Fruit fly (Drosophila melanogaster): ENCODE results near the gene cv.
A peak's percentile ranks its signal among the peaks of the same experiment; 100 is the strongest.

Gene cv

dm6 chrX:5679079-5679932 lies 10.5 kb upstream of the cv start (continued):
- TF ChIP-seq ewg (GFP tag; optimal IDR thresholded peaks at IDR 0.05) (peak; percentile 22), repo (GFP tag; optimal IDR thresholded peaks at IDR 0.05) (no peak), org-1 (GFP tag; optimal IDR thresholded peaks at IDR 0.05) (peak; percentile 25), CG7987 (GFP tag; optimal IDR thresholded peaks at IDR 0.05) (no peak), corto (GFP tag; optimal IDR thresholded peaks at IDR 0.05) (no peak), Abd-B (GFP tag; optimal IDR thresholded peaks at IDR 0.05) (peak; percentile 29), MTF-1 (GFP tag; optimal IDR thresholded peaks at IDR 0.05; ENCODE audit: borderline replicate concordance) (peak; percentile 3), Spps (tag; optimal IDR thresholded peaks at IDR 0.05) (peak; percentile 61), scrt (GFP tag; optimal IDR thresholded peaks at IDR 0.05) (no peak), fru (optimal IDR thresholded peaks at IDR 0.05) (no peak), CG9215 (GFP tag; IDR thresholded peaks at IDR 0.05) (no peak), zfh1 (GFP tag; IDR thresholded peaks at IDR 0.05) (peak; percentile 71; the same call in 2 of the 3 replicates), CG1529 (GFP tag; optimal IDR thresholded peaks at IDR 0.05) (peak; percentile 67), hbn (GFP tag; IDR thresholded peaks at IDR 0.05; ENCODE audit: partially characterized antibody) (no peak), HLH54F (GFP tag; optimal IDR thresholded peaks at IDR 0.05) (no peak), MBD-R2 (GFP tag; IDR thresholded peaks at IDR 0.05) (no peak), CG6765 (GFP tag; optimal IDR thresholded peaks at IDR 0.05) (no peak), CG15011 (GFP tag; optimal IDR thresholded peaks at IDR 0.05) (no peak), CG2116 (GFP tag; optimal IDR thresholded peaks at IDR 0.05) (no peak), CG32532 (GFP tag; IDR thresholded peaks at IDR 0.05) (no peak), run (tag; optimal IDR thresholded peaks at IDR 0.05) (no peak), CG10267 (tag; optimal IDR thresholded peaks at IDR 0.05) (peak; percentile 51), vnd (GFP tag; IDR thresholded peaks at IDR 0.05; ENCODE audit: partially characterized antibody) (no peak), tio (GFP tag; optimal IDR thresholded peaks at IDR 0.05) (no peak), pnt (GFP tag; optimal IDR thresholded peaks at IDR 0.05) (peak; percentile 50), CG9727 (GFP tag; optimal IDR thresholded peaks at IDR 0.05) (peak; percentile 68), CG2202 (tag; optimal IDR thresholded peaks at IDR 0.05) (peak; percentile 41), Trl (optimal IDR thresholded peaks at IDR 0.05) (no peak), Trl (GFP tag; optimal IDR thresholded peaks at IDR 0.05) (peak; percentile 29), Sox100B (GFP tag; optimal IDR thresholded peaks at IDR 0.05) (no peak), Oaz (GFP tag; IDR thresholded peaks at IDR 0.05) (no peak), jing (GFP tag; optimal IDR thresholded peaks at IDR 0.05) (peak; percentile 35), CG10209 (GFP tag; optimal IDR thresholded peaks at IDR 0.05) (peak; percentile 7), Atf6 (GFP tag; IDR thresholded peaks at IDR 0.05) (no peak), Rx (GFP tag; IDR thresholded peaks at IDR 0.05) (0 out of 2 replicates have a peak, but pooled peaks have one; percentile 28), ac (GFP tag; optimal IDR thresholded peaks at IDR 0.05) (no peak), Hmx (GFP tag; optimal IDR thresholded peaks at IDR 0.05) (no peak), toy (GFP tag; IDR thresholded peaks at IDR 0.05) (no peak), tap (tag; optimal IDR thresholded peaks at IDR 0.05) (no peak), CG1233 (GFP tag; optimal IDR thresholded peaks at IDR 0.05) (peak; percentile 10), kah (GFP tag; optimal IDR thresholded peaks at IDR 0.05) (no peak), CG12071 (GFP tag; optimal IDR thresholded peaks at IDR 0.05) (no peak), schlank (tag; optimal IDR thresholded peaks at IDR 0.05) (no peak), CG10274 (GFP tag; optimal IDR thresholded peaks at IDR 0.05) (no peak), CHES-1-like (GFP tag; optimal IDR thresholded peaks at IDR 0.05) (no peak), NfI (GFP tag; optimal IDR thresholded peaks at IDR 0.05) (no peak), zfh2 (GFP tag; optimal IDR thresholded peaks at IDR 0.05) (no peak), CG17385 (GFP tag; optimal IDR thresholded peaks at IDR 0.05) (peak; percentile 28), CG2129 (GFP tag; IDR thresholded peaks at IDR 0.05; ENCODE audit: partially characterized antibody) (no peak), jumu (GFP tag; optimal IDR thresholded peaks at IDR 0.05) (peak; percentile 39)
